Worm (Caenorhabditis elegans) whole organism, L3 larva: ENCODE data around the gene C50C3.1.

Experiments used
- R02D3.7 ChIP-seq: fragments of 150-350 bp; optimal IDR thresholded peaks from 2 replicates; lab custom pipeline; 2014; ENCODE audit warnings: missing biosample characterization, missing genetic modification characterization
- ZK546.5 ChIP-seq: sonication (generic microtip); optimal IDR thresholded peaks from 2 replicates; lab custom pipeline; 2017; ENCODE audit warnings: missing biosample characterization, missing genetic modification characterization
- aly-2 ChIP-seq: fragments of 150-350 bp; optimal IDR thresholded peaks from 2 replicates; lab custom pipeline; 2014; ENCODE audit warnings: missing biosample characterization, missing genetic modification characterization
- ceh-16 ChIP-seq: sonication (generic microtip); optimal IDR thresholded peaks from 2 replicates; lab custom pipeline; 2017; ENCODE audit warnings: missing biosample characterization, missing genetic modification characterization
- ceh-82 ChIP-seq: fragments of 150-350 bp; optimal IDR thresholded peaks from 2 replicates; lab custom pipeline; 2014; ENCODE audit warnings: missing biosample characterization, missing genetic modification characterization
- daf-12 ChIP-seq: fragments of 150-350 bp; optimal IDR thresholded peaks from 2 replicates; lab custom pipeline; 2014; ENCODE audit warnings: missing biosample characterization, missing genetic modification reagents, missing genetic modification characterization
- elt-1 ChIP-seq: fragments of 150-350 bp; optimal IDR thresholded peaks from 2 replicates; lab custom pipeline; 2014; ENCODE audit warnings: missing biosample characterization, missing genetic modification characterization
- elt-2 ChIP-seq: sonication (generic microtip); optimal IDR thresholded peaks from 2 replicates; lab custom pipeline; 2016; ENCODE audit warnings: missing genetic modification reagents, mild to moderate bottlenecking, missing genetic modification characterization, missing compliant biosample characterization
- fkh-10 ChIP-seq: sonication (generic microtip); optimal IDR thresholded peaks from 2 replicates; lab custom pipeline; 2017; ENCODE audit warnings: missing biosample characterization, missing genetic modification reagents, missing genetic modification characterization
- fos-1 ChIP-seq: fragments of 150-350 bp; optimal IDR thresholded peaks from 2 replicates; lab custom pipeline; 2014; ENCODE audit warnings: missing biosample characterization, missing genetic modification characterization
- hmg-11 ChIP-seq: sonication (generic microtip); optimal IDR thresholded peaks from 2 replicates; lab custom pipeline; 2016; ENCODE audit warnings: missing genetic modification characterization, missing compliant biosample characterization
- jun-1 ChIP-seq: fragments of 150-350 bp; optimal IDR thresholded peaks from 2 replicates; lab custom pipeline; 2014; ENCODE audit warnings: missing biosample characterization, missing genetic modification reagents, missing genetic modification characterization
- lin-15B ChIP-seq: fragments of 150-350 bp; optimal IDR thresholded peaks from 2 replicates; lab custom pipeline; 2014; ENCODE audit warnings: missing biosample characterization, missing genetic modification characterization
- lin-39 ChIP-seq: fragments of 150-350 bp; optimal IDR thresholded peaks from 2 replicates; lab custom pipeline; 2018; ENCODE audit warnings: missing biosample characterization, missing genetic modification reagents, missing genetic modification characterization
- mdl-1 ChIP-seq: fragments of 150-350 bp; optimal IDR thresholded peaks from 2 replicates; lab custom pipeline; 2014; ENCODE audit warnings: missing biosample characterization, missing genetic modification characterization
- nfya-1 ChIP-seq: sonication (generic microtip); optimal IDR thresholded peaks from 2 replicates; lab custom pipeline; 2017; ENCODE audit warnings: missing genetic modification characterization, mild to moderate bottlenecking, missing compliant biosample characterization, antibody characterized with exemption, moderate library complexity; ENCODE audit not compliant: insufficient read depth
- nhr-12 ChIP-seq: fragments of 150-350 bp; optimal IDR thresholded peaks from 2 replicates; lab custom pipeline; 2014; ENCODE audit warnings: missing biosample characterization, missing genetic modification characterization
- nhr-23 ChIP-seq: fragments of 150-350 bp; optimal IDR thresholded peaks from 2 replicates; lab custom pipeline; 2014; ENCODE audit warnings: missing biosample characterization, missing genetic modification reagents, missing genetic modification characterization
- nhr-237 ChIP-seq: fragments of 150-350 bp; optimal IDR thresholded peaks from 2 replicates; lab custom pipeline; 2014; ENCODE audit warnings: missing biosample characterization, missing genetic modification characterization
- nhr-25 ChIP-seq: sonication (generic microtip); optimal IDR thresholded peaks from 2 replicates; lab custom pipeline; 2017; ENCODE audit warnings: missing biosample characterization, missing genetic modification characterization
- nhr-28 ChIP-seq: fragments of 150-350 bp; optimal IDR thresholded peaks from 2 replicates; lab custom pipeline; 2014; ENCODE audit warnings: missing biosample characterization, missing genetic modification characterization
- nhr-43 ChIP-seq: sonication (generic microtip); optimal IDR thresholded peaks from 2 replicates; lab custom pipeline; 2016; ENCODE audit warnings: mild to moderate bottlenecking, missing genetic modification characterization, missing compliant biosample characterization; ENCODE audit not compliant: poor library complexity, severe bottlenecking
- nhr-67 ChIP-seq: fragments of 150-350 bp; optimal IDR thresholded peaks from 2 replicates; lab custom pipeline; 2014; ENCODE audit warnings: missing biosample characterization, missing genetic modification characterization
- nhr-76 ChIP-seq: fragments of 150-350 bp; sonication (generic microtip); optimal IDR thresholded peaks from 5 replicates; lab custom pipeline; 2014; ENCODE audit warnings: missing biosample characterization, missing genetic modification characterization
- nhr-77 ChIP-seq: fragments of 150-350 bp; optimal IDR thresholded peaks from 2 replicates; lab custom pipeline; 2014; ENCODE audit warnings: missing biosample characterization, missing genetic modification characterization
- pha-4 ChIP-seq: fragments of 150-350 bp; optimal IDR thresholded peaks from 2 replicates; lab custom pipeline; 2014; ENCODE audit warnings: missing biosample characterization, missing genetic modification reagents, missing genetic modification characterization
- pqm-1 ChIP-seq: fragments of 150-350 bp; optimal IDR thresholded peaks from 2 replicates; lab custom pipeline; 2017; ENCODE audit warnings: missing biosample characterization, missing genetic modification characterization, inconsistent platforms
- sea-2 ChIP-seq: fragments of 150-350 bp; sonication (generic microtip); optimal IDR thresholded peaks from 4 replicates; lab custom pipeline; 2014; ENCODE audit warnings: missing biosample characterization, missing genetic modification reagents, missing genetic modification characterization
- skn-1 ChIP-seq: fragments of 150-350 bp; optimal IDR thresholded peaks from 2 replicates; lab custom pipeline; 2014; ENCODE audit warnings: missing biosample characterization, missing genetic modification characterization
- snpc-4 ChIP-seq: fragments of 150-350 bp; optimal IDR thresholded peaks from 2 replicates; lab custom pipeline; 2014; ENCODE audit warnings: missing biosample characterization, missing genetic modification characterization
- tbx-2 ChIP-seq: sonication (generic microtip); optimal IDR thresholded peaks from 2 replicates; lab custom pipeline; 2016; ENCODE audit warnings: mild to moderate bottlenecking, missing genetic modification characterization, missing compliant biosample characterization
- ztf-11 ChIP-seq: fragments of 150-350 bp; optimal IDR thresholded peaks from 2 replicates; lab custom pipeline; 2014; ENCODE audit warnings: missing biosample characterization, missing genetic modification characterization
- ztf-4 ChIP-seq: fragments of 150-350 bp; optimal IDR thresholded peaks from 2 replicates; lab custom pipeline; 2014; ENCODE audit warnings: missing biosample characterization, missing genetic modification characterization

Gene C50C3.1

ce11 chrIII:8191695-8192094 lies at the start of gene C50C3.1:
C50C3.1 (plus strand) TSS chrIII:8191995.
- no peak for TF ChIP-seq R02D3.7
- no peak for TF ChIP-seq ceh-82 (tag; lab: Kevin White, UChicago)
- no peak for TF ChIP-seq aly-2 (tag; lab: Kevin White, UChicago)
- TF ChIP-seq pqm-1 (tag; lab: Kevin White, UChicago), result no peak
- TF ChIP-seq nhr-23, result no peak
- no peak for TF ChIP-seq mdl-1 (tag; lab: Kevin White, UChicago)
- no peak for TF ChIP-seq ztf-4 (tag; lab: Kevin White, UChicago)
- no peak for TF ChIP-seq nhr-67 (tag; lab: Kevin White, UChicago)
- TF ChIP-seq elt-1 (tag; lab: Kevin White, UChicago), result no peak
- TF ChIP-seq pha-4, result no peak
- no peak for TF ChIP-seq fos-1
- TF ChIP-seq snpc-4 (tag; lab: Kevin White, UChicago), result no peak
- TF ChIP-seq daf-12, result no peak
- no peak for TF ChIP-seq elt-2 (tag; lab: Kevin White, UChicago)
- TF ChIP-seq, all 47 proteins: peak for 0

- TF ChIP-seq hmg-11 (tag; lab: Kevin White, UChicago), result no peak
- TF ChIP-seq lin-39 (tag; lab: Kevin White, UChicago), result no peak
- TF ChIP-seq nhr-76, result no peak
- TF ChIP-seq sea-2 (GFP tag; lab: Kevin White, UChicago), result no peak
- no peak for TF ChIP-seq fkh-10 (GFP tag; lab: Kevin White, UChicago)
Measured at ce11 chrIII:8142217-8142616, 49.6 kb upstream of the C50C3.1 start.

- TF ChIP-seq lin-15B (tag; lab: Kevin White, UChicago) (peak; percentile 84), nhr-23 (no peak), nhr-25 (tag; lab: Kevin White, UChicago) (peak; percentile 15), pha-4 (peak; percentile 68), nhr-43 (tag; lab: Kevin White, UChicago) (peak; percentile 73), elt-2 (tag; lab: Kevin White, UChicago) (peak; percentile 10), lin-39 (tag; lab: Kevin White, UChicago) (peak; percentile 30), nhr-12 (tag; lab: Kevin White, UChicago) (no peak), ceh-16 (no peak), daf-12 (no peak), ceh-82 (tag; lab: Kevin White, UChicago) (peak; percentile 6), skn-1 (tag; lab: Kevin White, UChicago) (peak; percentile 32), nfya-1 (tag; lab: Kevin White, UChicago) (peak; percentile 70), tbx-2 (no peak), ztf-11 (no peak), hmg-11 (tag; lab: Kevin White, UChicago) (no peak), jun-1 (tag; lab: Kevin White, UChicago) (no peak), nhr-237 (tag; lab: Kevin White, UChicago) (no peak), ZK546.5 (tag; lab: Kevin White, UChicago) (no peak)
Measured at ce11 chrIII:8144574-8145065, 47.2 kb upstream of the C50C3.1 start, which contains the start of the genes C14B9.8 and mrpl-18. C14B9.8 (minus strand) TSS chrIII:8144629. mrpl-18 (plus strand) TSS chrIII:8145015.

- TF ChIP-seq fkh-10 (GFP tag; lab: Kevin White, UChicago) (no peak), lin-39 (tag; lab: Kevin White, UChicago) (peak; percentile 49)
Measured at ce11 chrIII:8145971-8146370, 45.8 kb upstream of the C50C3.1 start.

- TF ChIP-seq nhr-28, result no peak
- no peak for TF ChIP-seq ztf-11
- no peak for TF ChIP-seq ceh-82 (tag; lab: Kevin White, UChicago)
- no peak for TF ChIP-seq nhr-77 (tag; lab: Kevin White, UChicago)
Measured at ce11 chrIII:8148751-8149150, 43.0 kb upstream of the C50C3.1 start, which contains the start of gene D2007.2. D2007.2 (plus strand) TSS chrIII:8148963.

ce11 chrIII:8154423-8154822 lies 37.4 kb upstream of the C50C3.1 start:
- TF ChIP-seq sea-2 (GFP tag; lab: Kevin White, UChicago) (no peak), pha-4 (peak; percentile 6), elt-2 (tag; lab: Kevin White, UChicago) (peak; percentile 55), nhr-43 (tag; lab: Kevin White, UChicago) (no peak)
